Worm (Caenorhabditis elegans) whole organism, L1 larva: ENCODE measurements around the gene C14A11.9.

ENCODE experiments used
- ceh-82 ChIP-seq, 3 experiments: fragments of 150-350 bp in 1 of 3; sonication (generic microtip) in 2 of 3; optimal IDR thresholded peaks; 2 replicates each; lab custom pipeline; 2014 to 2017; ENCODE audit warnings: missing biosample characterization in 3 of 3, missing genetic modification characterization in 3 of 3
- ces-1 ChIP-seq: fragments of 150-350 bp; optimal IDR thresholded peaks from 2 replicates; lab custom pipeline; 2014; ENCODE audit warnings: missing biosample characterization, missing genetic modification reagents, missing genetic modification characterization
- dsc-1 ChIP-seq: sonication (generic microtip); optimal IDR thresholded peaks from 2 replicates; lab custom pipeline; 2016; ENCODE audit warnings: mild to moderate bottlenecking, missing genetic modification characterization, missing compliant biosample characterization
- efl-1 ChIP-seq, 4 experiments: fragments of 150-350 bp; optimal IDR thresholded peaks in 3 of 4; peaks in 1 of 4; 1 replicate in 1 of 4; 2 replicates in 3 of 4; lab custom pipeline; 2014; ENCODE audit warnings: missing biosample characterization in 2 of 4, missing genetic modification characterization in 2 of 4, missing genetic modification reagents in 2 of 4
- efl-3 ChIP-seq: fragments of 200-800 bp; sonication (Bioruptor generic); optimal IDR thresholded peaks from 2 replicates; lab custom pipeline; 2018; ENCODE audit warnings: mild to moderate bottlenecking, missing genetic modification characterization, missing compliant biosample characterization
- fkh-4 ChIP-seq: sonication (generic microtip); optimal IDR thresholded peaks from 2 replicates; lab custom pipeline; 2016; ENCODE audit warnings: missing compliant biosample characterization, missing genetic modification characterization, borderline replicate concordance
- hlh-17 ChIP-seq: fragments of 200-800 bp; sonication (Bioruptor generic); optimal IDR thresholded peaks from 2 replicates; lab custom pipeline; 2018; ENCODE audit warnings: missing genetic modification characterization, mild to moderate bottlenecking, missing compliant biosample characterization, moderate library complexity, borderline replicate concordance
- hlh-4 ChIP-seq: sonication (generic microtip); optimal IDR thresholded peaks from 2 replicates; lab custom pipeline; 2016; ENCODE audit warnings: mild to moderate bottlenecking, missing genetic modification characterization, missing compliant biosample characterization
- hpl-2 ChIP-seq: fragments of 150-350 bp; optimal IDR thresholded peaks from 2 replicates; lab custom pipeline; 2014; ENCODE audit warnings: missing biosample characterization, missing genetic modification reagents, missing genetic modification characterization
- lin-14 ChIP-seq: fragments of 200-800 bp; sonication (Bioruptor generic); optimal IDR thresholded peaks from 2 replicates; lab custom pipeline; 2018; ENCODE audit warnings: mild to moderate bottlenecking, missing genetic modification characterization, moderate library complexity, missing compliant biosample characterization
- lin-39 ChIP-seq: fragments of 150-350 bp; optimal IDR thresholded peaks from 2 replicates; lab custom pipeline; 2014; ENCODE audit warnings: missing biosample characterization, missing genetic modification reagents, missing genetic modification characterization
- mef-2 ChIP-seq: fragments of 150-350 bp; optimal IDR thresholded peaks from 2 replicates; lab custom pipeline; 2014; ENCODE audit warnings: missing biosample characterization, missing genetic modification characterization
- snpc-4 ChIP-seq: fragments of 150-350 bp; optimal IDR thresholded peaks from 2 replicates; lab custom pipeline; 2014; ENCODE audit warnings: missing biosample characterization, missing genetic modification characterization
- snu-23 ChIP-seq: sonication (generic microtip); optimal IDR thresholded peaks from 2 replicates; lab custom pipeline; 2016; ENCODE audit warnings: missing genetic modification characterization, missing compliant biosample characterization
- unc-130 ChIP-seq: fragments of 150-350 bp; optimal IDR thresholded peaks from 2 replicates; lab custom pipeline; 2017; ENCODE audit warnings: missing biosample characterization, missing genetic modification characterization, inconsistent platforms
- unc-30 ChIP-seq: sonication (generic microtip); optimal IDR thresholded peaks from 2 replicates; lab custom pipeline; 2017; ENCODE audit warnings: missing biosample characterization, missing genetic modification characterization

C14A11.9 gene

DNA sequence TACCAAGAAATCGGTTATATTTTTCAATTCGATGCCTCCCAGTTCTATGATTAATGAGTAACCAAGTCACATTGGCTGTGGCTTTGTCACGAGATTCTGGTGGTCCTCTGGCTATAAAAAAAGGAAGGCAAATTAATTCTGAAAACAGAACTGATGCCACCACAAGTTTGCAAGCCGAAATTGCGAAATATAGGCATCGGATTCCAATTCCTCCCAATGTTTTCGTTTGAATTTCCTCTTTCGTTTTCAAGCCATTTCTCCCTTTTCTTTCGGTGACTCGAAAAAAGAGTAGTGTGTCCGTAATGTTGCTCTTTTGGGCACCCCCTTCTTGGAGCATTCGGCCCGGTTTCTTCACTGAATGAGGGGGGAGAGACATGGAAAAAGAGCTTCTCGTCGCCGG, 39.8 kb downstream of the C14A11.9 start, which contains the start of gene F55F1.2:
TSS of gene F55F1.2 (minus strand) at position 376 of the 400 bp plus-strand sequence.
- no peak for TF ChIP-seq ces-1
- no peak for TF ChIP-seq unc-30 (tag; lab: Kevin White, UChicago)
- no peak for TF ChIP-seq unc-130 (tag; lab: Kevin White, UChicago)
- TF ChIP-seq lin-14, result peak; percentile 61
- TF ChIP-seq hlh-17, result no peak
- no peak for TF ChIP-seq hlh-4
- TF ChIP-seq lin-39 (tag; lab: Kevin White, UChicago), result no peak
- TF ChIP-seq hpl-2 (GFP tag; lab: Kevin White, UChicago), result no peak
- TF ChIP-seq efl-3 (GFP tag; lab: Kevin White, UChicago), result no peak
- peak in 1 of 3 experiments; percentile 31 for TF ChIP-seq ceh-82 (tag; optimal IDR thresholded peaks at IDR 0.05; lab: Kevin White, UChicago)
- TF ChIP-seq snu-23 (GFP tag; lab: Kevin White, UChicago), result no peak

DNA sequence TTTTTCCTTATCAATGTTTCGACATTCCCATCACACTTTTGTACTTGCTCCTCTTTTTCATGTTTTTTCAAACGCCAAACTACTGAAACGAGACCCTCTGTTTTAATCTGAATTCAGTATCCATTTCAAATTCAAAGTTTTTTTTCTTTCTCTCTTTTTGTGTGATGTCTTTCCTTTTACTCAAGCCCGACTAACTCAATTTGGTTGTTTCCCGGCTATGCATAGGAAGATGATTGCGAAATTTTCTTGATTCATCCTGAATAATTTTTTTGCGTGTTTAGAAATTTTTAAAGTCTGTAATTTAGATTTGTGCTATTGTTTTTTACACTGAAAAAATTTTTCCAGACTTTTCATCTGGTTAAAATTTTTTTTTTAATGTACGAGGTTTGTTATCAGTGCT, 45.2 kb downstream of the C14A11.9 start:
- peak; percentile 65 for TF ChIP-seq lin-14
- TF ChIP-seq hpl-2 (GFP tag; lab: Kevin White, UChicago), result no peak

DNA sequence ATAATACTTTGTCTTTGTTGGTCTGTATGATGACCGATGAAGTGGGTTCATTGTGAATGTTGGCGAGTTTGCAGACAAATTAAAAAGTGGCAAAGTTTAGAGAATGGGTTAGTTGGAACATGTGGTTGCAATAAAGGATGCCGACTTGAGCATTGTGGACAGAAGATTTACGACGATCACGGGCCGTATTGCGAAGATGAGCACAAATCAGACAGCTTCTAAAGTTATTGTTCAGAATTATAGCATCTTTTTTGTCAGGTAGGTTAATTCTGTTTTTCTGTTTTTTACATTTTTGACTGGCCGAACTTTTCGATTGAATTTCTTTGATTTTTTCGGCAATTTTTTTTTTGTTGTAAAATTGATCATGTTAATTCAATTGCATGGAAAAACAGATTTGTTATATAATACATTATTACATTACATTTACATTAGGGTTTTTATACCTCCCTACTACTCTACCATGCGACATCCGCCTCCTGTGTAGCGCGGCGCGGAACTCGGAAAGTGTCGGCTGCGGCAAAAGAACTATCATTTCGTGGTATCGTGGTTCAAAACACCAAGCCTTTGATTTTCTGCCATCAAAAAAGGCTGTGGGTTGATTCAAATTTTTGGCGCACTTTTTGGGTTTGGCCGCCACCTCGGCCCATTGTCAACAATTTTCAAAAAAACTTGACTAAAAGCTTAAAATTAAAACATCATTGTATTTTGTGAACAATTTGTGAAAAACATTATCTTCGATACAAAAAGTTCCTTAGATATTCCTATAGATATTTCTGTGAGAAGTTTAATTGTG, 45.8 kb downstream of the C14A11.9 start, which contains the start of gene unc-2:
TSS of gene unc-2 (minus strand) at position 51 of the 793 bp plus-strand sequence.
- peak; percentile 26 for TF ChIP-seq fkh-4 (tag; lab: Kevin White, UChicago)
- peak; percentile 10 for TF ChIP-seq snpc-4 (tag; lab: Kevin White, UChicago)
- TF ChIP-seq efl-1 (optimal IDR thresholded peaks at IDR 0.05; lab: Kevin White, UChicago), result no peak
- peak in 1 of 2 experiments; percentile 55 for TF ChIP-seq efl-1 (GFP tag; optimal IDR thresholded peaks at IDR 0.05 in 1 of 2; lab: Kevin White, UChicago)
- no peak for TF ChIP-seq mef-2
- peak; percentile 72 for TF ChIP-seq dsc-1
